Worm (Caenorhabditis elegans) whole organism, L3 larva: Measurements from ENCODE around the gene W04D12.1.

Source experiments
- R02D3.7 ChIP-seq: fragments of 150-350 bp; optimal IDR thresholded peaks from 2 replicates; lab custom pipeline; 2014; ENCODE audit warnings: missing biosample characterization, missing genetic modification characterization
- ZK546.5 ChIP-seq: sonication (generic microtip); optimal IDR thresholded peaks from 2 replicates; lab custom pipeline; 2017; ENCODE audit warnings: missing biosample characterization, missing genetic modification characterization
- aly-2 ChIP-seq: fragments of 150-350 bp; optimal IDR thresholded peaks from 2 replicates; lab custom pipeline; 2014; ENCODE audit warnings: missing biosample characterization, missing genetic modification characterization
- ama-1 ChIP-seq: fragments of 150-350 bp; optimal IDR thresholded peaks from 2 replicates; lab custom pipeline; 2018
- ceh-9 ChIP-seq: sonication (generic microtip); optimal IDR thresholded peaks from 2 replicates; lab custom pipeline; 2018; ENCODE audit warnings: missing biosample characterization, missing genetic modification characterization
- egl-27 ChIP-seq: sonication (generic microtip); optimal IDR thresholded peaks from 4 replicates; lab custom pipeline; 2017; ENCODE audit warnings: missing biosample characterization, missing genetic modification reagents, missing genetic modification characterization
- eor-1 ChIP-seq, 2 experiments: fragments of 150-350 bp; optimal IDR thresholded peaks; 2 replicates each; lab custom pipeline; 2014 to 2018; ENCODE audit warnings: missing biosample characterization in 2 of 2, missing genetic modification characterization in 2 of 2
- jun-1 ChIP-seq: fragments of 150-350 bp; optimal IDR thresholded peaks from 2 replicates; lab custom pipeline; 2014; ENCODE audit warnings: missing biosample characterization, missing genetic modification reagents, missing genetic modification characterization
- lin-39 ChIP-seq: fragments of 150-350 bp; optimal IDR thresholded peaks from 2 replicates; lab custom pipeline; 2018; ENCODE audit warnings: missing biosample characterization, missing genetic modification reagents, missing genetic modification characterization
- mdl-1 ChIP-seq: fragments of 150-350 bp; optimal IDR thresholded peaks from 2 replicates; lab custom pipeline; 2014; ENCODE audit warnings: missing biosample characterization, missing genetic modification characterization
- nhr-11 ChIP-seq: fragments of 150-350 bp; optimal IDR thresholded peaks from 2 replicates; lab custom pipeline; 2014; ENCODE audit warnings: missing biosample characterization, missing genetic modification characterization
- nhr-237 ChIP-seq: fragments of 150-350 bp; optimal IDR thresholded peaks from 2 replicates; lab custom pipeline; 2014; ENCODE audit warnings: missing biosample characterization, missing genetic modification characterization
- sea-2 ChIP-seq: fragments of 150-350 bp; sonication (generic microtip); optimal IDR thresholded peaks from 4 replicates; lab custom pipeline; 2014; ENCODE audit warnings: missing biosample characterization, missing genetic modification reagents, missing genetic modification characterization
- unc-39 ChIP-seq: sonication (generic microtip); optimal IDR thresholded peaks from 4 replicates; lab custom pipeline; 2017; ENCODE audit warnings: missing biosample characterization, missing genetic modification characterization

ce11 chrIII:5863774-5864173, 27.0 kb downstream of the W04D12.1 start, which contains the start of gene dnpp-1:
- TF ChIP-seq egl-27 (tag; lab: Kevin White, UChicago) (no peak), lin-39 (tag; lab: Kevin White, UChicago) (no peak), ZK546.5 (no peak), unc-39 (no peak), R02D3.7 (tag; lab: Kevin White, UChicago) (no peak), eor-1 (tag; optimal IDR thresholded peaks at IDR 0.05; lab: Kevin White, UChicago) (no peak), sea-2 (GFP tag; lab: Kevin White, UChicago) (no peak), mdl-1 (tag; lab: Kevin White, UChicago) (no peak), ama-1 (lab: Kevin White, UChicago) (no peak), jun-1 (no peak), ceh-9 (no peak), nhr-237 (tag; lab: Kevin White, UChicago) (no peak), aly-2 (tag; lab: Kevin White, UChicago) (no peak), nhr-11 (tag; lab: Kevin White, UChicago) (no peak)
